Worm (Caenorhabditis elegans): Measurements from ENCODE around the gene gldi-8.

Gene gldi-8

ce11 chrIII:12558097-12558594 lies 41.4 kb downstream of the gldi-8 start (continued):
- no peak for TF ChIP-seq unc-62 (GFP tag; optimal IDR thresholded peaks at IDR 0.05)
- peak; percentile 60 to 70 for TF ChIP-seq efl-1 (optimal IDR thresholded peaks at IDR 0.05)
- peak; percentile 7 to 91 for TF ChIP-seq efl-1 (GFP tag; optimal IDR thresholded peaks at IDR 0.05 in 1 of 2)
- TF ChIP-seq skn-1 (tag; optimal IDR thresholded peaks at IDR 0.05), result peak; percentile 32
- peak; percentile 68 for TF ChIP-seq ztf-4 (tag; optimal IDR thresholded peaks at IDR 0.05)
- TF ChIP-seq mef-2 (tag; optimal IDR thresholded peaks at IDR 0.05), result no peak
- no peak for TF ChIP-seq elt-3 (tag; optimal IDR thresholded peaks at IDR 0.05)
- peak; percentile 82 for TF ChIP-seq nhr-47 (tag; optimal IDR thresholded peaks at IDR 0.05)
- TF ChIP-seq xbp-1 (tag; optimal IDR thresholded peaks at IDR 0.05), result peak; percentile 53
- no peak for TF ChIP-seq grh-1 (GFP tag; IDR thresholded peaks at IDR 0.05)
- TF ChIP-seq nhr-28 (tag; optimal IDR thresholded peaks at IDR 0.05), result no peak
- TF ChIP-seq alr-1 (tag; optimal IDR thresholded peaks at IDR 0.05; ENCODE audit: borderline replicate concordance), result no peak
- TF ChIP-seq mab-9 (GFP tag; IDR thresholded peaks at IDR 0.05), result peak; percentile 46; the same call in 1 of the 2 replicates
- no peak for TF ChIP-seq ets-5 (GFP tag; IDR thresholded peaks at IDR 0.05)
- TF ChIP-seq hlh-4 (tag; optimal IDR thresholded peaks at IDR 0.05), result no peak
- no peak for TF ChIP-seq zag-1 (tag; optimal IDR thresholded peaks at IDR 0.05)
- no peak for TF ChIP-seq nhr-84 (tag; optimal IDR thresholded peaks at IDR 0.05)
- TF ChIP-seq ztf-11 (tag; optimal IDR thresholded peaks at IDR 0.05), result peak in 1 of 2 experiments; percentile 31
- TF ChIP-seq mdl-1 (tag; optimal IDR thresholded peaks at IDR 0.05), result peak in 1 of 2 experiments; percentile 48
- TF ChIP-seq ceh-90 (tag; optimal IDR thresholded peaks at IDR 0.05), result no peak
- peak; percentile 10 for TF ChIP-seq F16B12.6 (tag; optimal IDR thresholded peaks at IDR 0.05)
- TF ChIP-seq hlh-17 (GFP tag; optimal IDR thresholded peaks at IDR 0.05; ENCODE audit: borderline replicate concordance), result no peak
- no peak for TF ChIP-seq nhr-237 (tag; optimal IDR thresholded peaks at IDR 0.05)
- no peak for TF ChIP-seq Y116A8C.19 (tag; optimal IDR thresholded peaks at IDR 0.05; ENCODE audit: borderline replicate concordance)
- TF ChIP-seq efl-3 (GFP tag; optimal IDR thresholded peaks at IDR 0.05), result no peak
- TF ChIP-seq dsc-1 (tag; optimal IDR thresholded peaks at IDR 0.05), result peak; percentile 65
- no peak for TF ChIP-seq mep-1 (tag; optimal IDR thresholded peaks at IDR 0.05)
- TF ChIP-seq C04F5.9 (tag; optimal IDR thresholded peaks at IDR 0.05), result no peak
- no peak for TF ChIP-seq pqm-1 (tag; optimal IDR thresholded peaks at IDR 0.05)
- peak; percentile 67 for TF ChIP-seq fkh-10 (GFP tag; optimal IDR thresholded peaks at IDR 0.05)
- TF ChIP-seq blmp-1 (tag; optimal IDR thresholded peaks at IDR 0.05), result no peak
- TF ChIP-seq ceh-8 (GFP tag; optimal IDR thresholded peaks at IDR 0.05), result peak; percentile 7

DNA sequence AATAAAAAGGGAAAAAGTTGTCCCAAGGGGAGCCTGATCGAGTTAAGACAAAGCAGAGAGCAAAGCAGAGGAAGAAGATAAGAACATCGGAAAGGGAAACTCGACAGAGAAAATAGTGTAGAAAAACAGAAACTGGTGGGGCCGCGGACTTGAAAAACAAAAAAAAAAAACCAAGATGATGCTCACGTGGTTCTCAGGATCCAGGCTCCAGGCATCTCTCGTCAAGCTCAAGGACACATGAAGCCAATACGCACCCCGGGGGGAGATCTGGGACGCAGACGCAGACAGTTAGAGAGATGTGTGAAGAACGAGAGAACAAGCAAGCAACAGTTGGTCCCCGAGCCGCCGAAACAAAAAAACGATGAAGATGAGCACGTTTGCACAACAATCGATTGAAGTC lies 43.4 kb downstream of the gldi-8 start:
- TF ChIP-seq C16A3.4 (tag; optimal IDR thresholded peaks at IDR 0.05) (peak; percentile 20), ets-5 (GFP tag; IDR thresholded peaks at IDR 0.05) (no peak), dpl-1 (GFP tag; optimal IDR thresholded peaks at IDR 0.05) (peak; percentile 19 to 30 (median 20)), ces-1 (GFP tag; optimal IDR thresholded peaks at IDR 0.05) (no peak), pax-3 (tag; optimal IDR thresholded peaks at IDR 0.05) (no peak), nhr-19 (GFP tag; conservative IDR thresholded peaks at IDR 0.05) (peak; percentile 82), nhr-20 (tag; optimal IDR thresholded peaks at IDR 0.05) (peak; percentile 64), lin-14 (GFP tag; optimal IDR thresholded peaks at IDR 0.05) (peak; percentile 93), lin-39 (tag; optimal IDR thresholded peaks at IDR 0.05) (peak; percentile 53), unc-130 (tag; optimal IDR thresholded peaks at IDR 0.05) (peak; percentile 67), nhr-47 (tag; optimal IDR thresholded peaks at IDR 0.05) (peak; percentile 68), nhr-11 (tag; optimal IDR thresholded peaks at IDR 0.05) (peak; percentile 6), elt-3 (tag; optimal IDR thresholded peaks at IDR 0.05) (no peak), fkh-4 (tag; optimal IDR thresholded peaks at IDR 0.05; ENCODE audit: borderline replicate concordance) (peak; percentile 23), sox-4 (tag; optimal IDR thresholded peaks at IDR 0.05) (no peak), sup-37 (GFP tag; optimal IDR thresholded peaks at IDR 0.05) (peak; percentile 53), snu-23 (GFP tag; optimal IDR thresholded peaks at IDR 0.05) (peak; percentile 71), efl-1 (optimal IDR thresholded peaks at IDR 0.05) (peak; percentile 53 to 59), efl-1 (GFP tag; optimal IDR thresholded peaks at IDR 0.05 in 1 of 2) (peak; percentile 41 to 93), unc-98 (GFP tag; IDR thresholded peaks at IDR 0.05) (peak; percentile 57; the same call in 1 of the 2 replicates), aha-1 (tag; optimal IDR thresholded peaks at IDR 0.05) (no peak), rnt-1 (tag; optimal IDR thresholded peaks at IDR 0.05) (peak; percentile 90), F16B12.6 (tag; optimal IDR thresholded peaks at IDR 0.05) (peak; percentile 3), xbp-1 (tag; optimal IDR thresholded peaks at IDR 0.05) (peak; percentile 56), irx-1 (tag; optimal IDR thresholded peaks at IDR 0.05) (peak; percentile 47), Y116A8C.19 (tag; optimal IDR thresholded peaks at IDR 0.05; ENCODE audit: borderline replicate concordance) (no peak), lin-35 (GFP tag; optimal IDR thresholded peaks at IDR 0.05) (peak in 1 of 2 experiments; percentile 30), fkh-8 (tag; optimal IDR thresholded peaks at IDR 0.05) (no peak)

Measured in whole organism, L1 larva.